Worm (Caenorhabditis elegans): ENCODE data around the gene cgt-1.
"Not testable (repeated sequence)": the region's sequence is repeated elsewhere in the genome, so short reads cannot be mapped to it uniquely, and the experiment has no call there.

cgt-1 gene

DNA sequence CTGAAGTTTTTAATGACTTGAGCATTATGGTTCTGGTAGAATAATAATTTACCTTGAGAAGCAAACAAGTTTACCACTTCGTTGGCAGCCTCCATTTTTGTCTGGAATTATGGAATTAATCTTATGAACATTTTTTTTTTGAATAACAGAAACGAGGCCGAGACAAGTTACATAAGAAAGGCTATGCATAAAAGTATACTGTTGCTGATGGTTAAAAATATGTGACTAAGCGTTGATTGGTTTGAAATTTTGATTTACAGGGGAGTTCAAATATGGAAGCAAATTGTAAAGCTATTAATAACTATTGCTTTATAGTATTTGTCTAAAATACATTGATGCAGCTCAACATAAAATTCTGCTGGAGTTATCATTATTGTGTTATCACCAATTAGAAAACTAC, at the start of gene cgt-1:
Gene cgt-1 (minus strand): TSS at position 101 of the 400 bp plus-strand sequence.
- TF ChIP-seq ceh-9 (tag; optimal IDR thresholded peaks at IDR 0.05) (no peak), hlh-15 (tag; optimal IDR thresholded peaks at IDR 0.05) (no peak), F13H6.1 (tag; optimal IDR thresholded peaks at IDR 0.05) (no peak), ets-4 (tag; optimal IDR thresholded peaks at IDR 0.05) (no peak), nfya-1 (tag; optimal IDR thresholded peaks at IDR 0.05) (no peak), odd-2 (tag; optimal IDR thresholded peaks at IDR 0.05) (no peak)

DNA sequence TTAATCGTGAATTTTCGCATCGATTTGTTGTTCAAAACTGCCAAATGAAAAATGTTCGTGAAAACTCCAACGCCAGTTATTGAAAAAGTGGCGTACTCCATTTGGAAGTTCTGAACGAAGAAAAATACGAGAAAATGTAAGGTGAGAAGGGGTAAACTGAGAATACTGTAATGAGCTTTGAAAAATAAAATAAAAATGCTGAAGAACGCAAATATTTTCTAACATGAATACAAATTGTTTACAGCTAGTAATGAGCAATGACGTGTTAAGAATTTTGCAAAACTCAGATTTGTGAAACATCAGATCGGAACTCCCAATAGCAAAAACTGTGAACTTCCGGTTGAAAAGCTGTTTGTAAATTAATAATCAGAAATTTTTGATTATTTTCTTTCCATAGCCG, 43.7 kb upstream of the cgt-1 start, which contains the start of gene srw-26:
Gene srw-26 (minus strand): TSS at position 101 of the 400 bp plus-strand sequence.
- TF ChIP-seq ceh-48 (tag; optimal IDR thresholded peaks at IDR 0.05) (no peak), ceh-14 (tag; optimal IDR thresholded peaks at IDR 0.05) (no peak), ztf-16 (tag; optimal IDR thresholded peaks at IDR 0.05) (no peak), hlh-6 (tag; optimal IDR thresholded peaks at IDR 0.05) (no peak), mec-3 (tag; optimal IDR thresholded peaks at IDR 0.05; ENCODE audit: borderline replicate concordance) (no peak), lin-11 (tag; optimal IDR thresholded peaks at IDR 0.05) (no peak), pag-3 (tag; optimal IDR thresholded peaks at IDR 0.05; ENCODE audit: borderline replicate concordance) (no peak), rnt-1 (tag; optimal IDR thresholded peaks at IDR 0.05) (no peak), ahr-1 (tag; optimal IDR thresholded peaks at IDR 0.05) (no peak), ama-1 (optimal IDR thresholded peaks at IDR 0.05) (no peak), ceh-30 (tag; optimal IDR thresholded peaks at IDR 0.05) (no peak), unc-55 (GFP tag; optimal IDR thresholded peaks at IDR 0.05) (no peak), pha-4 (tag; optimal IDR thresholded peaks at IDR 0.05) (no peak), ceh-24 (tag; optimal IDR thresholded peaks at IDR 0.05) (no peak)

DNA sequence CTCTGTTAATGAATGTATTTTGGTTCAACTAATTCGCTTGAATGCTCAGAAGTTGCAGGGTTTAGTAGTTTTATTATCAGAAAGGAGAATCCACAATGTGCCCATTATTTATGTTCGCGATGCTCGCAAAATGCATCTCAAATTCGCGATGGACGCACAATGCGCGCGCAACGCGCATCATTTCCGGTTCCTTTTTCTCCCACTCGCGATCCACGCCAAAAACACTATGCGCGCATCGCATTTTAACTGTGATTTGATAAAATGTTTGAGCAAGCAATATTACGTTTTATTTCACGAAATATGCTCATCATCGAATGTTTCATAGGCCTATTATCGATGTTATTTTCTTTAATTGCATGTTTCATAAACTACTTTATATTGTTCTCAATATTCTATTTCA, 41.2 kb upstream of the cgt-1 start, which contains the start of gene srbc-77:
Gene srbc-77 (plus strand): TSS at position 301 of the 400 bp plus-strand sequence.
- not testable (repeated sequence) for TF ChIP-seq ceh-6 (GFP tag; optimal IDR thresholded peaks at IDR 0.05); ceh-9 (tag; optimal IDR thresholded peaks at IDR 0.05); fkh-10 (GFP tag; optimal IDR thresholded peaks at IDR 0.05)

DNA sequence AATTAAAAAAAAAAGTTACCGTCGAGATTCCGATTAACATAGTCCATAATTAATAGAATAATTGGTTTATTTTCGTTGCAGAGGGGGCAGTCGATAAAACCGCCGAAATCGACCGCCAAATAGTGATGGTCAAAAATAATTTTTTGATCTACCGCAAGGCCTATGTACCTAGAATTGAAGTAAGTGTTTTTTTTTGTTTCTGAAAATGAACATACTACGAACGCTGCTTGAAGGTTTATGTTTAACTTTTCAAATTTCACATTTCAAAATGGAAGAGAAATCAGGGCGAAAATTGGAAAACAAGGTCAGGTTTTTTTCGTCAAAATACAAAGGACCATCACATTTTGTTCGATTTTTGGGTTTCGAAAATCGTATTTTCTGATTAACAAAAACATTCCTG, 39.7 kb upstream of the cgt-1 start, which contains the start of gene pzf-1:
Gene pzf-1 (minus strand): TSS at position 101 of the 400 bp plus-strand sequence.
- TF ChIP-seq ceh-9 (tag; optimal IDR thresholded peaks at IDR 0.05) = no peak
- TF ChIP-seq hlh-8 (tag; optimal IDR thresholded peaks at IDR 0.05) = no peak
- TF ChIP-seq ref-2 (tag; optimal IDR thresholded peaks at IDR 0.05) = no peak
- TF ChIP-seq nhr-232 (tag; optimal IDR thresholded peaks at IDR 0.05) = no peak
- TF ChIP-seq ceh-18 (tag; optimal IDR thresholded peaks at IDR 0.05) = no peak
- TF ChIP-seq hlh-6 (tag; optimal IDR thresholded peaks at IDR 0.05) = no peak
- TF ChIP-seq dmd-4 (tag; optimal IDR thresholded peaks at IDR 0.05; ENCODE audit: borderline replicate concordance) = no peak
- no peak for TF ChIP-seq sox-4 (tag; optimal IDR thresholded peaks at IDR 0.05)
- TF ChIP-seq K09A11.1 (tag; optimal IDR thresholded peaks at IDR 0.05; ENCODE audit: insufficient read depth) = no peak
- no peak for TF ChIP-seq C38D4.7 (GFP tag; optimal IDR thresholded peaks at IDR 0.05)
- no peak for TF ChIP-seq K02D7.2 (tag; optimal IDR thresholded peaks at IDR 0.05)
- TF ChIP-seq lin-11 (tag; optimal IDR thresholded peaks at IDR 0.05) = no peak
- TF ChIP-seq ceh-19 (GFP tag; optimal IDR thresholded peaks at IDR 0.05) = no peak
- TF ChIP-seq ttx-3 (tag; optimal IDR thresholded peaks at IDR 0.05) = no peak
- no peak for TF ChIP-seq nhr-11 (tag; optimal IDR thresholded peaks at IDR 0.05)
- no peak for TF ChIP-seq pat-9 (tag; optimal IDR thresholded peaks at IDR 0.05)

DNA sequence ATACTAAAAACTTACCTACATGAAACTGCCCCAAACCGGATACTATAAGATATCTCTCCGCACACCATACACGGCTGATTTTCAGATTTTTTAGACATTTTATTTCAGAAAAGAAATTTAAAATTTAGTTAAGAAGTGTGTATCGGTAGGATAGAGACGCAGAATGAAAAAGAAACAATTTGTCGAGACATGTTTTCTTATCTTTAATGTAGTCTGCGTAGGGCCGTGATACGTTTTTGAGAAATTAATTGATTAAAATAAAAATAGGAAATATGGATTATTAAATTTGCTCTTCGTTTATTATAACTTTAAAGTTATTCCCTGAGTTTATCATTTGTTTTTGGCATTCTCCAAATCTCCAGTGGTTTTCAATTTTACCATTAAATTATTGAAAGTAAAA, 35.7 kb upstream of the cgt-1 start, which contains the start of gene nhr-108:
Gene nhr-108 (minus strand): TSS at position 166 of the 400 bp plus-strand sequence.
- no peak for TF ChIP-seq sox-2 (GFP tag; IDR thresholded peaks at IDR 0.05)
- no peak for TF ChIP-seq ceh-30 (tag; optimal IDR thresholded peaks at IDR 0.05)
- no peak for TF ChIP-seq T23F11.4 (GFP tag; optimal IDR thresholded peaks at IDR 0.05)
- TF ChIP-seq ceh-34 (tag; optimal IDR thresholded peaks at IDR 0.05) = no peak
- TF ChIP-seq unc-55 (GFP tag; optimal IDR thresholded peaks at IDR 0.05) = no peak
- no peak for TF ChIP-seq ztf-16 (tag; optimal IDR thresholded peaks at IDR 0.05)
- TF ChIP-seq madf-2 (tag; optimal IDR thresholded peaks at IDR 0.05) = no peak
- no peak for TF ChIP-seq ceh-45 (GFP tag; IDR thresholded peaks at IDR 0.05)
- TF ChIP-seq C08G9.2 (tag; optimal IDR thresholded peaks at IDR 0.05) = no peak
- TF ChIP-seq pqm-1 (tag; optimal IDR thresholded peaks at IDR 0.05) = no peak
- TF ChIP-seq unc-86 (tag; optimal IDR thresholded peaks at IDR 0.05) = no peak
- TF ChIP-seq lin-11 (tag; optimal IDR thresholded peaks at IDR 0.05) = no peak
